Worm (Caenorhabditis elegans): Measurements from ENCODE around the gene K07D4.5.

ce11 chrII:4011518-4011917, 13.8 kb downstream of the K07D4.5 start:
- no peak for TF ChIP-seq ets-7 (tag; optimal IDR thresholded peaks at IDR 0.05)
- TF ChIP-seq scrt-1 (GFP tag; IDR thresholded peaks at IDR 0.05), result no peak
- TF ChIP-seq tbx-37 (GFP tag; conservative IDR thresholded peaks at IDR 0.05), result no peak
- TF ChIP-seq aly-1 (tag; optimal IDR thresholded peaks at IDR 0.05), result no peak
- no peak for TF ChIP-seq ceh-36 (tag; optimal IDR thresholded peaks at IDR 0.05)
- no peak for TF ChIP-seq ama-1 (optimal IDR thresholded peaks at IDR 0.05)

Measured in whole organism, early embryonic.